Fruit fly (Drosophila melanogaster): ENCODE results near the gene Cpr64Aa.

Cpr64Aa gene

dm6 chr3L:4186659-4187058 lies 22.3 kb downstream of the Cpr64Aa start, which contains the start of gene VhaM9.7-c (continued):
- TF ChIP-seq salm (tag; optimal IDR thresholded peaks at IDR 0.05): no peak
- no peak for TF ChIP-seq ro (GFP tag; IDR thresholded peaks at IDR 0.05)
- TF ChIP-seq sim (GFP tag; IDR thresholded peaks at IDR 0.05): no peak
- TF ChIP-seq CG2202 (tag; optimal IDR thresholded peaks at IDR 0.05): no peak
- no peak for TF ChIP-seq corto (GFP tag; optimal IDR thresholded peaks at IDR 0.05)
- TF ChIP-seq bbx (GFP tag; IDR thresholded peaks at IDR 0.05; ENCODE audit: partially characterized antibody): 0 out of 2 replicates have a peak, but pooled peaks have one; percentile 17
- TF ChIP-seq CG9215 (GFP tag; IDR thresholded peaks at IDR 0.05): no peak
- no peak for TF ChIP-seq Spps (tag; optimal IDR thresholded peaks at IDR 0.05)
- TF ChIP-seq jigr1 (GFP tag; IDR thresholded peaks at IDR 0.05): no peak
- TF ChIP-seq ap (GFP tag; IDR thresholded peaks at IDR 0.05): no peak
- TF ChIP-seq Meics (GFP tag; optimal IDR thresholded peaks at IDR 0.05): peak; percentile 15
- TF ChIP-seq dmrt99B (tag; optimal IDR thresholded peaks at IDR 0.05): no peak
- no peak for TF ChIP-seq CG17829 (tag; optimal IDR thresholded peaks at IDR 0.05)
- TF ChIP-seq cas (GFP tag; IDR thresholded peaks at IDR 0.05): no peak
- TF ChIP-seq Hmr (GFP tag; optimal IDR thresholded peaks at IDR 0.05): peak; percentile 23
- no peak for TF ChIP-seq CG14050 (GFP tag; IDR thresholded peaks at IDR 0.05)
- no peak for TF ChIP-seq seq (GFP tag; IDR thresholded peaks at IDR 0.05)
- peak; percentile 40 for TF ChIP-seq shn (GFP tag; optimal IDR thresholded peaks at IDR 0.05)
- TF ChIP-seq slbo (GFP tag; IDR thresholded peaks at IDR 0.05): peak; percentile 53; the same call in 1 of the 2 replicates
- TF ChIP-seq sens-2 (GFP tag; IDR thresholded peaks at IDR 0.05): no peak
- no peak for TF ChIP-seq bowl (GFP tag; IDR thresholded peaks at IDR 0.05)
- no peak for TF ChIP-seq CG18011 (GFP tag; optimal IDR thresholded peaks at IDR 0.05)
- TF ChIP-seq gro (GFP tag; optimal IDR thresholded peaks at IDR 0.05): peak; percentile 59
- TF ChIP-seq CG15269 (tag; optimal IDR thresholded peaks at IDR 0.05): no peak
- no peak for TF ChIP-seq CG1603 (tag; optimal IDR thresholded peaks at IDR 0.05)
- peak; percentile 55 for TF ChIP-seq CG12659 (GFP tag; optimal IDR thresholded peaks at IDR 0.05)
- TF ChIP-seq NFAT (GFP tag; IDR thresholded peaks at IDR 0.05): peak; percentile 21; the same call in 1 of the 2 replicates
- peak; percentile 7 for TF ChIP-seq CG7556 (GFP tag; optimal IDR thresholded peaks at IDR 0.05)
- no peak for TF ChIP-seq cato (GFP tag; optimal IDR thresholded peaks at IDR 0.05; ENCODE audit: borderline replicate concordance)
- no peak for TF ChIP-seq Adf1 (GFP tag; IDR thresholded peaks at IDR 0.05)
- no peak for TF ChIP-seq CG3995 (GFP tag; optimal IDR thresholded peaks at IDR 0.05)
- peak in 1 of 3 experiments; percentile 33 for TF ChIP-seq Stat92E (GFP tag; optimal IDR thresholded peaks at IDR 0.05)
- TF ChIP-seq CG31365 (tag; optimal IDR thresholded peaks at IDR 0.05): no peak
- peak; percentile 48 to 50 for TF ChIP-seq dpn (GFP tag; optimal IDR thresholded peaks at IDR 0.05)
- TF ChIP-seq CG9876 (GFP tag; optimal IDR thresholded peaks at IDR 0.05): no peak
- TF ChIP-seq gce (GFP tag; IDR thresholded peaks at IDR 0.05): no peak
- no peak; the same call in 2 of the 3 replicates for TF ChIP-seq zen2 (GFP tag; IDR thresholded peaks at IDR 0.05; ENCODE audit: partially characterized antibody)
- peak; percentile 10 for TF ChIP-seq ems (GFP tag; optimal IDR thresholded peaks at IDR 0.05)
- TF ChIP-seq pfk (GFP tag; optimal IDR thresholded peaks at IDR 0.05): no peak
- peak; percentile 65 for TF ChIP-seq vvl (GFP tag; IDR thresholded peaks at IDR 0.05)
- peak; percentile 34 for TF ChIP-seq Max (GFP tag; optimal IDR thresholded peaks at IDR 0.05)
- TF ChIP-seq CTCF (GFP tag; optimal IDR thresholded peaks at IDR 0.05): no peak
- no peak for TF ChIP-seq jumu (GFP tag; optimal IDR thresholded peaks at IDR 0.05)
- TF ChIP-seq dm (GFP tag; optimal IDR thresholded peaks at IDR 0.05): peak; percentile 0
- TF ChIP-seq CG16863 (GFP tag; optimal IDR thresholded peaks at IDR 0.05): no peak
- no peak for TF ChIP-seq CG2889 (GFP tag; IDR thresholded peaks at IDR 0.05)
- no peak for TF ChIP-seq klu (GFP tag; IDR thresholded peaks at IDR 0.05)
- peak; percentile 19 for TF ChIP-seq CG8089 (GFP tag; optimal IDR thresholded peaks at IDR 0.05)
- peak; percentile 28 for TF ChIP-seq CG18599 (GFP tag; optimal IDR thresholded peaks at IDR 0.05)
- peak; percentile 17; the same call in 1 of the 2 replicates for TF ChIP-seq ssp (GFP tag; IDR thresholded peaks at IDR 0.05)
- TF ChIP-seq scrt (GFP tag; optimal IDR thresholded peaks at IDR 0.05): peak; percentile 54
- no peak for TF ChIP-seq eve (GFP tag; optimal IDR thresholded peaks at IDR 0.05)

All from whole organism, embryonic.